Worm (Caenorhabditis elegans): Measurements from ENCODE around the gene rpl-34.

DNA sequence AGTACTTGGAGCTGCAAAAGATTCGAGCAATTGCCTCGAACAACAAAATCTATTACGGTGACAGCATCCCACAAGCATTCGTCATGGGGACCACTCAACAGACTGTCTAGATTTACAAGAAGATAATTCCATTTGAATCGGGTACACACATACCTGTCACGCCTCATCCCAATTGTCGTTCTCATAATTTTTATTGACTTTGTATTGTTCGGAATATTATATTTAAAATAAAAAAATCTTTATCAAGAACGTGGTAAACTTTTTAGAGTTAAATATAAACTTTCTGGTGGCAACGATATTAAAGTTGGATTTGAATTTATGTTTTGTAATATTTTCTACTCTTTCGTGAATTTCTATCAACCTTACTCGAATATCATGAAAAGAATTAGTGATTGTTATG lies 20.4 kb downstream of the rpl-34 start, which contains the start of gene C42C1.9:
- TF ChIP-seq nhr-90 (tag; optimal IDR thresholded peaks at IDR 0.05) (no peak), dpff-1 (tag; optimal IDR thresholded peaks at IDR 0.05) (no peak), ztf-26 (tag; optimal IDR thresholded peaks at IDR 0.05) (no peak), mes-4 (tag; optimal IDR thresholded peaks at IDR 0.05) (no peak)

All from whole organism, young adult.